Fruit fly (Drosophila melanogaster) whole organism, embryonic: Measurements from ENCODE around the gene Doc1.

Experiments
- Abd-B ChIP-seq: fragments of 200-800 bp; sonication (Bioruptor generic); optimal IDR thresholded peaks from 2 replicates; lab custom pipeline; 2018; ENCODE audit warnings: missing biosample characterization, mild to moderate bottlenecking, missing genetic modification characterization, moderate library complexity
- Aef1 ChIP-seq: fragments of 200-800 bp; sonication (Bioruptor generic); IDR thresholded peaks from 3 replicates; pipeline ENCODE4 v1.3.6; 2022; ENCODE audit warnings: missing biosample characterization, missing genetic modification characterization
- Bdp1 ChIP-seq: fragments of 200-800 bp; sonication (Bioruptor generic); optimal IDR thresholded peaks from 3 replicates; lab custom pipeline; 2016; ENCODE audit warnings: missing biosample characterization, missing genetic modification characterization
- CG11723 ChIP-seq: fragments of 200-800 bp; sonication (Bioruptor generic); optimal IDR thresholded peaks from 2 replicates; lab custom pipeline; 2017; ENCODE audit warnings: missing biosample characterization, mild to moderate bottlenecking, missing genetic modification characterization
- CG12219 ChIP-seq: fragments of 200-800 bp; sonication (Bioruptor generic); optimal IDR thresholded peaks from 3 replicates; lab custom pipeline; 2018; ENCODE audit warnings: missing biosample characterization, mild to moderate bottlenecking, missing genetic modification characterization
- CG13894 ChIP-seq: fragments of 200-800 bp; sonication (Bioruptor generic); optimal IDR thresholded peaks from 3 replicates; lab custom pipeline; 2018; ENCODE audit warnings: missing biosample characterization, mild to moderate bottlenecking, missing genetic modification characterization, moderate library complexity
- CG1647 ChIP-seq: fragments of 200-800 bp; sonication (Bioruptor generic); optimal IDR thresholded peaks from 3 replicates; lab custom pipeline; 2016; ENCODE audit warnings: missing biosample characterization, missing genetic modification characterization
- CG16779 ChIP-seq: fragments of 200-800 bp; sonication (Bioruptor generic); IDR thresholded peaks from 2 replicates; pipeline ENCODE4 v1.3.6; 2022; ENCODE audit warnings: missing biosample characterization, missing genetic modification characterization
- CG17186 ChIP-seq: fragments of 200-800 bp; sonication (Bioruptor generic); optimal IDR thresholded peaks from 3 replicates; lab custom pipeline; 2017; ENCODE audit warnings: missing biosample characterization, missing genetic modification reagents, missing genetic modification characterization
- CG18599 ChIP-seq: fragments of 200-800 bp; sonication (Bioruptor generic); optimal IDR thresholded peaks from 3 replicates; lab custom pipeline; 2017; ENCODE audit warnings: missing biosample characterization, missing genetic modification characterization, mild to moderate bottlenecking, moderate library complexity, missing genetic modification reagents
- CG2678 ChIP-seq: fragments of 200-800 bp; sonication (Bioruptor generic); optimal IDR thresholded peaks from 3 replicates; lab custom pipeline; 2019; ENCODE audit warnings: missing biosample characterization, mild to moderate bottlenecking, missing genetic modification characterization, moderate library complexity
- CG32532 ChIP-seq: fragments of 200-800 bp; sonication (Bioruptor generic); IDR thresholded peaks from 2 replicates; pipeline ENCODE4 v1.3.6; 2022; ENCODE audit warnings: missing biosample characterization, missing genetic modification characterization
- CG3281 ChIP-seq: fragments of 200-800 bp; sonication (Bioruptor generic); optimal IDR thresholded peaks from 3 replicates; lab custom pipeline; 2017; ENCODE audit warnings: missing biosample characterization, mild to moderate bottlenecking, missing genetic modification characterization
- CG33213 ChIP-seq: fragments of 200-800 bp; sonication (Bioruptor generic); optimal IDR thresholded peaks from 3 replicates; lab custom pipeline; 2016; ENCODE audit warnings: missing biosample characterization, missing genetic modification characterization
- CG33557 ChIP-seq: fragments of 200-800 bp; sonication (Bioruptor generic); optimal IDR thresholded peaks from 2 replicates; lab custom pipeline; 2019; ENCODE audit warnings: missing biosample characterization, mild to moderate bottlenecking, missing genetic modification characterization, moderate library complexity
- CG42726 ChIP-seq: fragments of 200-800 bp; sonication (Bioruptor generic); IDR thresholded peaks from 2 replicates; pipeline ENCODE4 v1.3.6; 2022; ENCODE audit warnings: missing biosample characterization, missing genetic modification characterization; ENCODE audit not compliant: partially characterized antibody
- CG5953 ChIP-seq: fragments of 200-800 bp; sonication (Bioruptor generic); IDR thresholded peaks from 2 replicates; pipeline ENCODE4 v1.3.6; 2022; ENCODE audit warnings: missing biosample characterization, missing genetic modification characterization
- CG7928 ChIP-seq: fragments of 200-800 bp; sonication (Bioruptor generic); optimal IDR thresholded peaks from 2 replicates; lab custom pipeline; 2017; ENCODE audit warnings: missing biosample characterization, mild to moderate bottlenecking, missing genetic modification characterization
- CG9932 ChIP-seq: fragments of 200-800 bp; sonication (Bioruptor generic); IDR thresholded peaks from 2 replicates; pipeline ENCODE4 v1.3.6; 2022; ENCODE audit warnings: missing biosample characterization, missing genetic modification characterization
- CTCF ChIP-seq: fragments of 200-800 bp; sonication (Bioruptor generic); optimal IDR thresholded peaks from 2 replicates; lab custom pipeline; 2017; ENCODE audit warnings: missing biosample characterization, mild to moderate bottlenecking, missing genetic modification characterization, moderate library complexity
- D ChIP-seq, 2 experiments: fragments of 200-800 bp in 1 of 2; fragments of >200 bp in 1 of 2; sonication (Bioruptor generic) in 1 of 2; optimal IDR thresholded peaks; 2 replicates in 1 of 2; 3 replicates in 1 of 2; lab custom pipeline; 2017; ENCODE audit warnings: mild to moderate bottlenecking in 1 of 2, missing biosample characterization in 1 of 2, missing genetic modification characterization in 1 of 2, missing genetic modification reagents in 1 of 2
- E2f2 ChIP-seq: fragments of 200-800 bp; sonication (Bioruptor generic); IDR thresholded peaks from 2 replicates; pipeline ENCODE4 v1.3.6; 2022; ENCODE audit warnings: missing biosample characterization, missing genetic modification characterization
- Hmx ChIP-seq: fragments of 200-800 bp; sonication (Bioruptor generic); optimal IDR thresholded peaks from 2 replicates; lab custom pipeline; 2016; ENCODE audit warnings: missing biosample characterization, missing genetic modification characterization
- Hsf ChIP-seq: fragments of 200-800 bp; sonication (Bioruptor generic); optimal IDR thresholded peaks from 3 replicates; lab custom pipeline; 2016; ENCODE audit warnings: missing biosample characterization, missing genetic modification characterization
- MBD-R2 ChIP-seq: fragments of 200-800 bp; sonication (Bioruptor generic); IDR thresholded peaks from 2 replicates; pipeline ENCODE4 v1.3.6; 2022; ENCODE audit warnings: missing biosample characterization, missing genetic modification characterization
- Mad ChIP-seq: fragments of 200-800 bp; sonication (Bioruptor generic); optimal IDR thresholded peaks from 2 replicates; lab custom pipeline; 2016; ENCODE audit warnings: missing biosample characterization, missing genetic modification characterization
- Spps ChIP-seq: fragments of 200-800 bp; sonication (Bioruptor generic); optimal IDR thresholded peaks from 2 replicates; lab custom pipeline; 2018; ENCODE audit warnings: missing biosample characterization, mild to moderate bottlenecking, missing genetic modification characterization
- Sry-δ ChIP-seq: fragments of 200-800 bp; sonication (Bioruptor generic); optimal IDR thresholded peaks from 2 replicates; lab custom pipeline; 2016; ENCODE audit warnings: missing biosample characterization, missing genetic modification characterization
- ap ChIP-seq: fragments of 200-800 bp; sonication (Bioruptor generic); IDR thresholded peaks from 2 replicates; pipeline ENCODE4 v1.3.6; 2022; ENCODE audit warnings: missing biosample characterization, missing genetic modification characterization
- ara ChIP-seq: fragments of 200-800 bp; sonication (Bioruptor generic); IDR thresholded peaks from 2 replicates; pipeline ENCODE4 v1.3.6; 2022; ENCODE audit warnings: missing biosample characterization, missing genetic modification characterization
- az2 ChIP-seq: fragments of 200-800 bp; sonication (Bioruptor generic); optimal IDR thresholded peaks from 3 replicates; lab custom pipeline; 2016; ENCODE audit warnings: missing biosample characterization, missing genetic modification characterization
- bab2 ChIP-seq: fragments of 200-800 bp; sonication (Bioruptor generic); optimal IDR thresholded peaks from 2 replicates; lab custom pipeline; 2016; ENCODE audit warnings: missing biosample characterization, missing genetic modification characterization
- caup ChIP-seq: fragments of 200-800 bp; sonication (Bioruptor generic); optimal IDR thresholded peaks from 3 replicates; lab custom pipeline; 2017; ENCODE audit warnings: missing biosample characterization, mild to moderate bottlenecking, missing genetic modification characterization, moderate library complexity; ENCODE audit not compliant: severe bottlenecking
- cg ChIP-seq: fragments of 200-800 bp; sonication (Bioruptor generic); optimal IDR thresholded peaks from 3 replicates; lab custom pipeline; 2019; ENCODE audit warnings: missing biosample characterization, mild to moderate bottlenecking, missing genetic modification characterization, moderate library complexity
- dpn ChIP-seq, 2 experiments: fragments of 200-800 bp; sonication (Bioruptor generic); optimal IDR thresholded peaks; 3 replicates each; lab custom pipeline; 2016; ENCODE audit warnings: missing biosample characterization in 2 of 2, missing genetic modification characterization in 2 of 2
- fd96Cb ChIP-seq: fragments of 200-800 bp; sonication (Bioruptor generic); optimal IDR thresholded peaks from 2 replicates; lab custom pipeline; 2018; ENCODE audit warnings: missing biosample characterization, mild to moderate bottlenecking, missing genetic modification characterization, moderate library complexity
- grau ChIP-seq: fragments of 200-800 bp; optimal IDR thresholded peaks from 3 replicates; lab custom pipeline; 2019; ENCODE audit warnings: missing biosample characterization, mild to moderate bottlenecking, missing genetic modification characterization, moderate library complexity
- jumu ChIP-seq: fragments of 200-800 bp; sonication (Bioruptor generic); optimal IDR thresholded peaks from 3 replicates; lab custom pipeline; 2016; ENCODE audit warnings: missing biosample characterization, missing genetic modification characterization
- ken ChIP-seq: fragments of 200-800 bp; sonication (Bioruptor generic); IDR thresholded peaks from 3 replicates; pipeline ENCODE4 v1.3.6; 2022; ENCODE audit warnings: missing biosample characterization, missing genetic modification characterization
- nom ChIP-seq: fragments of 200-800 bp; sonication (Bioruptor generic); optimal IDR thresholded peaks from 2 replicates; lab custom pipeline; 2017; ENCODE audit warnings: missing biosample characterization, missing genetic modification characterization, mild to moderate bottlenecking, moderate library complexity, missing genetic modification reagents
- pfk ChIP-seq: fragments of 200-800 bp; sonication (Bioruptor generic); optimal IDR thresholded peaks from 2 replicates; lab custom pipeline; 2018; ENCODE audit warnings: missing biosample characterization, mild to moderate bottlenecking, missing genetic modification characterization, moderate library complexity
- phol ChIP-seq: fragments of 200-800 bp; sonication (Bioruptor generic); optimal IDR thresholded peaks from 3 replicates; lab custom pipeline; 2018; ENCODE audit warnings: missing biosample characterization, mild to moderate bottlenecking, missing genetic modification characterization, moderate library complexity
- pita ChIP-seq: fragments of 200-800 bp; sonication (Bioruptor generic); optimal IDR thresholded peaks from 2 replicates; lab custom pipeline; 2017; ENCODE audit warnings: missing biosample characterization, mild to moderate bottlenecking, missing genetic modification characterization
- sc ChIP-seq, 3 experiments: fragments of >200 bp in 2 of 3; fragments of 200-800 bp in 1 of 3; sonication (Bioruptor generic) in 1 of 3; optimal IDR thresholded peaks; 2 replicates in 2 of 3; 3 replicates in 1 of 3; lab custom pipeline; 2017; ENCODE audit warnings: mild to moderate bottlenecking in 1 of 3, missing biosample characterization in 1 of 3, missing genetic modification characterization in 1 of 3, missing genetic modification reagents in 1 of 3
- sens ChIP-seq: fragments of 200-800 bp; sonication (Bioruptor generic); peaks from one replicate; lab custom pipeline; 2016; ENCODE audit warnings: missing biosample characterization, missing genetic modification characterization
- tup ChIP-seq: fragments of 200-800 bp; sonication (Bioruptor generic); optimal IDR thresholded peaks from 2 replicates; lab custom pipeline; 2016; ENCODE audit warnings: missing biosample characterization, mild to moderate bottlenecking, missing genetic modification characterization, moderate library complexity
- tx ChIP-seq: fragments of 200-800 bp; sonication (Bioruptor generic); optimal IDR thresholded peaks from 2 replicates; lab custom pipeline; 2016; ENCODE audit warnings: missing biosample characterization, missing genetic modification characterization
- usp ChIP-seq: fragments of >200 bp; optimal IDR thresholded peaks from 2 replicates; lab custom pipeline; 2017; ENCODE audit warnings: missing biosample characterization, missing genetic modification characterization
- zen ChIP-seq: fragments of 200-800 bp; sonication (Bioruptor generic); optimal IDR thresholded peaks from 3 replicates; lab custom pipeline; 2018; ENCODE audit warnings: missing biosample characterization, mild to moderate bottlenecking, missing genetic modification characterization, moderate library complexity

Gene Doc1

DNA sequence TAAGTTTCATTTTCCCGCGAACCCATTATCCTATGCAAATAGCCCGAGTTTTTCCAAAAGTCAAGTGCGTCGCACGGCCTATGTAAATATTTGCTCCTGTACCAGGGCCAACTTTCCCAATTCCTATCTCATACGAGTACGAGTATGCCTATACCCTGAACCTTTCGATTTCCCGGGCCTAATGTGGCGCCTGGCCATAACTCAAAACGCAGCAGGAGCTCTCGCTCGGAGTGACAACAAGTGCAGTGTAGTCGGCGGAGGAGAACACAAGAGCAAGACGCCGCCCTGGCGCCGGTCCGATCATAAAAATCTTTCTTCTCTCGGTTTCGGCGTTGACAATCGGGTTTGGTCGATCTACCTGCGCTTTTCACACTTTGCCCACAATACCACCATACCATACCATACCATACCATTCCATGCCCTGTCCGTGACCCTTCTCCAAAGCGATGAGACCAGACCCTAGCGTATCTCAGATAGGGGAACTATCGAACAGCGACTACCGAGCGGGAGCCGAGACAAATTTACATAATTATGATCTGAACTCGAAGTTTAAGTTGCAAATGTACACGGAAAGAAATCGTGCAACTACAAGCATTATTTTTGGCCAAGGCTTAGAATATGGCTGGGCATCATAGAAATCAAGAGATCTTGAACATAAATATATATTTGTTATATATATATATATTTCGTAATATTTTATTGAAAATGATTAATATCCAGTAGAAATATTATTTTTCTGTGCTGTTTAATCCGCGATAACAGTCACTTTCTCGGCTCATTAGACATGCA, 1.2 kb downstream of the Doc1 start (continued):
- TF ChIP-seq tx (GFP tag; lab: Kevin White, UChicago), result no peak
- peak; percentile 55; the same call in 1 of the 2 replicates for TF ChIP-seq ara (GFP tag; lab: Robert Waterston, UW)
- no peak for TF ChIP-seq nom (GFP tag; lab: Kevin White, UChicago)
- TF ChIP-seq pfk (GFP tag; lab: Kevin White, UChicago), result no peak
- no peak for TF ChIP-seq ap (GFP tag; lab: Robert Waterston, UW)
- peak; percentile 74 for TF ChIP-seq sens (GFP tag; lab: Kevin White, UChicago)
- no peak for TF ChIP-seq caup (GFP tag; lab: Kevin White, UChicago)
- no peak for TF ChIP-seq CG12219 (GFP tag; lab: Kevin White, UChicago)
- no peak for TF ChIP-seq jumu (GFP tag; lab: Kevin White, UChicago)
- TF ChIP-seq CG33557 (GFP tag; lab: Kevin White, UChicago), result peak; percentile 64
- no peak for TF ChIP-seq CG11723 (GFP tag; lab: Kevin White, UChicago)
- no peak for TF ChIP-seq CG18599 (GFP tag; lab: Kevin White, UChicago)
- no peak for TF ChIP-seq Sry-δ (GFP tag; lab: Kevin White, UChicago)
- TF ChIP-seq sc (optimal IDR thresholded peaks at IDR 0.05; lab: Kevin White, UChicago), result no peak
- peak; percentile 49 for TF ChIP-seq sc (GFP tag; optimal IDR thresholded peaks at IDR 0.05; lab: Kevin White, UChicago)
- no peak for TF ChIP-seq E2f2 (GFP tag; lab: Robert Waterston, UW)
- TF ChIP-seq Aef1, result no peak
- peak in 1 of 2 experiments; percentile 2 for TF ChIP-seq dpn (GFP tag; optimal IDR thresholded peaks at IDR 0.05; lab: Kevin White, UChicago)
- no peak for TF ChIP-seq tup
- no peak for TF ChIP-seq CG17186 (GFP tag; lab: Kevin White, UChicago)
- no peak for TF ChIP-seq cg (GFP tag; lab: Kevin White, UChicago)
- no peak for TF ChIP-seq bab2
- TF ChIP-seq D (optimal IDR thresholded peaks at IDR 0.05; lab: Kevin White, UChicago), result peak; percentile 52
- peak; percentile 62 for TF ChIP-seq D (GFP tag; optimal IDR thresholded peaks at IDR 0.05; lab: Kevin White, UChicago)
- TF ChIP-seq phol (tag; lab: Kevin White, UChicago), result peak; percentile 69
- TF ChIP-seq ken (GFP tag; lab: Robert Waterston, UW), result 0 out of 3 replicates have a peak, but pooled peaks have one; percentile 38
- TF ChIP-seq CG9932 (GFP tag; lab: Robert Waterston, UW), result no peak
- TF ChIP-seq Spps, result peak; percentile 30
- no peak for TF ChIP-seq MBD-R2 (GFP tag; lab: Robert Waterston, UW)
- no peak for TF ChIP-seq CG13894 (tag; lab: Kevin White, UChicago)
- no peak for TF ChIP-seq CTCF
- peak; percentile 76 for TF ChIP-seq zen (tag; lab: Kevin White, UChicago)
- peak; percentile 66 for TF ChIP-seq fd96Cb (tag; lab: Kevin White, UChicago)
- no peak for TF ChIP-seq Abd-B
- TF ChIP-seq CG1647, result no peak
- no peak for TF ChIP-seq CG3281 (GFP tag; lab: Kevin White, UChicago)
- TF ChIP-seq CG2678 (tag; lab: Kevin White, UChicago), result peak; percentile 65
- TF ChIP-seq Hsf (GFP tag; lab: Kevin White, UChicago), result no peak
- TF ChIP-seq CG42726 (GFP tag; lab: Robert Waterston, UW), result no peak
- TF ChIP-seq az2, result peak; percentile 29
- TF ChIP-seq Mad (GFP tag; lab: Kevin White, UChicago), result no peak
- TF ChIP-seq grau, result peak; percentile 38
- no peak for TF ChIP-seq Hmx (GFP tag; lab: Kevin White, UChicago)
- no peak for TF ChIP-seq CG16779 (GFP tag; lab: Robert Waterston, UW)
- TF ChIP-seq CG32532 (GFP tag; lab: Robert Waterston, UW), result no peak
- TF ChIP-seq Bdp1 (GFP tag; lab: Kevin White, UChicago), result no peak
- TF ChIP-seq CG33213 (GFP tag; lab: Kevin White, UChicago), result no peak
- no peak for TF ChIP-seq pita (GFP tag; lab: Kevin White, UChicago)
- TF ChIP-seq CG7928 (GFP tag; lab: Kevin White, UChicago), result no peak
- TF ChIP-seq usp, result no peak
- no peak for TF ChIP-seq CG5953
